Worm (Caenorhabditis elegans) whole organism, L3 larva: ENCODE data around the gene F32D1.7.

ENCODE experiments used
- egl-27 ChIP-seq: sonication (generic microtip); optimal IDR thresholded peaks from 4 replicates; lab custom pipeline; 2017; ENCODE audit warnings: missing biosample characterization, missing genetic modification reagents, missing genetic modification characterization
- elt-2 ChIP-seq: sonication (generic microtip); optimal IDR thresholded peaks from 2 replicates; lab custom pipeline; 2016; ENCODE audit warnings: missing genetic modification reagents, mild to moderate bottlenecking, missing genetic modification characterization, missing compliant biosample characterization
- elt-3 ChIP-seq, 3 experiments: fragments of 150-350 bp in 1 of 3; sonication (generic microtip) in 2 of 3; optimal IDR thresholded peaks; 2 replicates in 2 of 3; 4 replicates in 1 of 3; lab custom pipeline; 2014 to 2017; ENCODE audit warnings: missing biosample characterization in 3 of 3, missing genetic modification characterization in 3 of 3
- fkh-2 ChIP-seq: fragments of 150-350 bp; optimal IDR thresholded peaks from 2 replicates; lab custom pipeline; 2014; ENCODE audit warnings: missing biosample characterization, missing genetic modification reagents, missing genetic modification characterization
- nhr-237 ChIP-seq: fragments of 150-350 bp; optimal IDR thresholded peaks from 2 replicates; lab custom pipeline; 2014; ENCODE audit warnings: missing biosample characterization, missing genetic modification characterization
- zag-1 ChIP-seq: fragments of 150-350 bp; optimal IDR thresholded peaks from 2 replicates; lab custom pipeline; 2014; ENCODE audit warnings: missing biosample characterization, missing genetic modification characterization
- ztf-11 ChIP-seq: fragments of 150-350 bp; optimal IDR thresholded peaks from 2 replicates; lab custom pipeline; 2014; ENCODE audit warnings: missing biosample characterization, missing genetic modification characterization
- ztf-4 ChIP-seq: fragments of 150-350 bp; optimal IDR thresholded peaks from 2 replicates; lab custom pipeline; 2014; ENCODE audit warnings: missing biosample characterization, missing genetic modification characterization

DNA sequence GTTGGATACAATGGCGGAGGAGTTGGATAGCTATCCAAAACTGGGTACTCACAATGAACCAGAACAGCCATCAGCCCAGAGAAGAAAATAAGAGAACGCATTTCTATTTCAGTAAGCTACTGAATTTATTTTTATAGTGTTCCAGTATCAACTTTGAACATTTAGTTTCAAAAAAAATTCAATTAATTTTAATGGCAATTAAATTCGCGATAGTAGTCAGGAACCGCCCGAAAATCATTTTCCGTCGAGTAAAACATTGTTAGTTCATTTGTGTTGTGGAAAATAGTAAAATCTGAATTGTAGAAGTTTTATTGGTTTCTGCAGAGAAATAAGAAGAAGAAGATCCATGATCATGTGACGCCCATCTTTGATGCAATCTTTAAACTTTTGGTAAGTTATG lies 42.1 kb upstream of the F32D1.7 start, which contains the start of gene Y47D7A.6:
- TF ChIP-seq egl-27 (tag; lab: Kevin White, UChicago) (no peak), ztf-4 (tag; lab: Kevin White, UChicago) (no peak), elt-3 (tag; optimal IDR thresholded peaks at IDR 0.05; lab: Kevin White, UChicago) (no peak), elt-2 (tag; lab: Kevin White, UChicago) (no peak), nhr-237 (tag; lab: Kevin White, UChicago) (no peak), fkh-2 (tag; lab: Kevin White, UChicago) (no peak), ztf-11 (tag; lab: Kevin White, UChicago) (no peak), zag-1 (tag; lab: Kevin White, UChicago) (no peak)
